Worm (Caenorhabditis elegans) whole organism, young adult: ENCODE data around the gene F42F12.4.

ENCODE experiments used
- B0019.2 ChIP-seq: fragments of 200-800 bp; sonication (Bioruptor generic); conservative IDR thresholded peaks from 2 replicates; pipeline ENCODE4 v1.3.6; 2022; ENCODE audit warnings: missing genetic modification reagents, missing genetic modification characterization, missing compliant biosample characterization
- B0261.1 ChIP-seq: sonication (generic microtip); optimal IDR thresholded peaks from 2 replicates; lab custom pipeline; 2016; ENCODE audit warnings: mild to moderate bottlenecking, missing genetic modification characterization, moderate library complexity, missing compliant biosample characterization
- C06A6.2 ChIP-seq: fragments of 200-800 bp; sonication (Bioruptor generic); conservative IDR thresholded peaks from 2 replicates; pipeline ENCODE4 v1.3.6; 2022; ENCODE audit warnings: missing genetic modification characterization, missing compliant biosample characterization
- F10E7.11 ChIP-seq: sonication (generic microtip); optimal IDR thresholded peaks from 2 replicates; lab custom pipeline; 2017; ENCODE audit warnings: mild to moderate bottlenecking, missing genetic modification characterization, moderate library complexity, missing compliant biosample characterization
- F22D6.2 ChIP-seq: sonication (generic microtip); optimal IDR thresholded peaks from 2 replicates; lab custom pipeline; 2016; ENCODE audit warnings: mild to moderate bottlenecking, missing genetic modification characterization, missing compliant biosample characterization
- F37B4.10 ChIP-seq: fragments of 200-800 bp; sonication (Bioruptor generic); IDR thresholded peaks from 2 replicates; pipeline ENCODE4 v1.3.6; 2022; ENCODE audit warnings: missing genetic modification characterization, missing compliant biosample characterization
- F49E8.2 ChIP-seq: sonication (generic microtip); optimal IDR thresholded peaks from 3 replicates; lab custom pipeline; 2017; ENCODE audit warnings: missing genetic modification characterization, mild to moderate bottlenecking, missing compliant biosample characterization, antibody characterized with exemption, moderate library complexity; ENCODE audit not compliant: insufficient read depth
- F52B5.7 ChIP-seq: sonication (generic microtip); optimal IDR thresholded peaks from 2 replicates; lab custom pipeline; 2016; ENCODE audit warnings: mild to moderate bottlenecking, missing genetic modification characterization, missing compliant biosample characterization
- F57C9.4 ChIP-seq: sonication (generic microtip); optimal IDR thresholded peaks from 2 replicates; lab custom pipeline; 2017; ENCODE audit warnings: mild to moderate bottlenecking, missing genetic modification characterization, missing compliant biosample characterization
- K11D2.4 ChIP-seq: fragments of 200-800 bp; sonication (Bioruptor generic); IDR thresholded peaks from 2 replicates; pipeline ENCODE4 v1.3.6; 2022; ENCODE audit warnings: missing genetic modification reagents, missing genetic modification characterization, missing compliant biosample characterization
- Y67H2A.10 ChIP-seq: fragments of 200-800 bp; sonication (Bioruptor generic); conservative IDR thresholded peaks from 2 replicates; pipeline ENCODE4 v1.3.6; 2022; ENCODE audit warnings: missing genetic modification reagents, missing genetic modification characterization, missing compliant biosample characterization
- attf-3 ChIP-seq: fragments of 200-800 bp; sonication (Bioruptor generic); conservative IDR thresholded peaks from 2 replicates; pipeline ENCODE4 v1.3.6; 2022; ENCODE audit warnings: missing genetic modification reagents, missing genetic modification characterization, missing compliant biosample characterization
- attf-5 ChIP-seq: fragments of 200-800 bp; sonication (Bioruptor generic); optimal IDR thresholded peaks from 2 replicates; lab custom pipeline; 2018; ENCODE audit warnings: mild to moderate bottlenecking, missing genetic modification characterization, missing compliant biosample characterization
- bed-1 ChIP-seq: fragments of 200-800 bp; sonication (Bioruptor generic); IDR thresholded peaks from 2 replicates; pipeline ENCODE4 v1.3.6; 2022; ENCODE audit warnings: missing genetic modification reagents, missing genetic modification characterization, missing compliant biosample characterization
- bed-2 ChIP-seq: fragments of 200-800 bp; sonication (Bioruptor generic); IDR thresholded peaks from 2 replicates; pipeline ENCODE4 v1.3.6; 2022; ENCODE audit warnings: missing genetic modification reagents, missing genetic modification characterization, missing compliant biosample characterization
- cebp-1 ChIP-seq, 2 experiments: fragments of 200-800 bp in 1 of 2; sonication (Bioruptor generic) in 1 of 2; sonication (generic microtip) in 1 of 2; IDR thresholded peaks in 1 of 2; optimal IDR thresholded peaks in 1 of 2; 2 replicates each; pipeline versions ENCODE4 v1.3.6 to Lab custom; 2017 to 2022; ENCODE audit warnings: missing compliant biosample characterization in 2 of 2, missing genetic modification characterization in 2 of 2, mild to moderate bottlenecking in 1 of 2, missing genetic modification reagents in 1 of 2, moderate library complexity in 1 of 2
- ceh-27 ChIP-seq: fragments of 200-800 bp; sonication (Bioruptor generic); optimal IDR thresholded peaks from 2 replicates; lab custom pipeline; 2018; ENCODE audit warnings: mild to moderate bottlenecking, missing genetic modification characterization, moderate library complexity, missing compliant biosample characterization
- ceh-58 ChIP-seq: fragments of 200-800 bp; sonication (Bioruptor generic); IDR thresholded peaks from 2 replicates; pipeline ENCODE4 v1.3.6; 2022; ENCODE audit warnings: missing genetic modification characterization, missing compliant biosample characterization
- chd-7 ChIP-seq: sonication (generic microtip); optimal IDR thresholded peaks from 2 replicates; lab custom pipeline; 2016; ENCODE audit warnings: mild to moderate bottlenecking, missing genetic modification characterization, moderate library complexity, missing compliant biosample characterization
- efl-1 ChIP-seq: fragments of 150-350 bp; optimal IDR thresholded peaks from 2 replicates; lab custom pipeline; 2014; ENCODE audit warnings: missing biosample characterization, missing genetic modification reagents, missing genetic modification characterization
- ekl-4 ChIP-seq: fragments of 200-800 bp; sonication (Bioruptor generic); IDR thresholded peaks from 2 replicates; pipeline ENCODE4 v1.3.6; 2022; ENCODE audit warnings: missing genetic modification reagents, missing genetic modification characterization, missing compliant biosample characterization
- fkh-3 ChIP-seq: sonication (generic microtip); optimal IDR thresholded peaks from 2 replicates; lab custom pipeline; 2016; ENCODE audit warnings: mild to moderate bottlenecking, missing genetic modification characterization, missing compliant biosample characterization
- hlh-12 ChIP-seq: sonication (generic microtip); optimal IDR thresholded peaks from 2 replicates; lab custom pipeline; 2016; ENCODE audit warnings: missing genetic modification characterization, missing compliant biosample characterization
- hmg-20 ChIP-seq: fragments of 200-800 bp; sonication (Bioruptor generic); IDR thresholded peaks from 2 replicates; pipeline ENCODE4 v1.3.6; 2022; ENCODE audit warnings: missing genetic modification reagents, missing genetic modification characterization, missing compliant biosample characterization
- let-526 ChIP-seq: fragments of 200-800 bp; sonication (Bioruptor generic); IDR thresholded peaks from 2 replicates; pipeline ENCODE4 v1.3.6; 2022; ENCODE audit warnings: missing genetic modification reagents, missing genetic modification characterization, missing compliant biosample characterization
- lin-26 ChIP-seq: fragments of 200-800 bp; sonication (Bioruptor generic); IDR thresholded peaks from 2 replicates; pipeline ENCODE4 v1.3.6; 2022; ENCODE audit warnings: missing genetic modification reagents, missing genetic modification characterization, missing compliant biosample characterization
- lir-1 ChIP-seq: fragments of 200-800 bp; sonication (Bioruptor generic); conservative IDR thresholded peaks from 2 replicates; pipeline ENCODE4 v1.3.6; 2022; ENCODE audit warnings: missing genetic modification reagents, missing genetic modification characterization, missing compliant biosample characterization
- madf-10 ChIP-seq: sonication (generic microtip); optimal IDR thresholded peaks from 2 replicates; lab custom pipeline; 2016; ENCODE audit warnings: mild to moderate bottlenecking, missing genetic modification characterization, missing compliant biosample characterization
- mxl-1 ChIP-seq: sonication (generic microtip); optimal IDR thresholded peaks from 2 replicates; lab custom pipeline; 2016; ENCODE audit warnings: missing genetic modification characterization, missing compliant biosample characterization
- nfya-1 ChIP-seq: sonication (generic microtip); optimal IDR thresholded peaks from 2 replicates; lab custom pipeline; 2017; ENCODE audit warnings: antibody characterized with exemption, missing compliant biosample characterization, missing genetic modification characterization, borderline replicate concordance; ENCODE audit not compliant: insufficient read depth
- nhr-80 ChIP-seq: sonication (generic microtip); optimal IDR thresholded peaks from 2 replicates; lab custom pipeline; 2016; ENCODE audit warnings: missing genetic modification characterization, missing compliant biosample characterization
- pbrm-1 ChIP-seq: fragments of 200-800 bp; sonication (Bioruptor generic); IDR thresholded peaks from 2 replicates; pipeline ENCODE4 v1.3.6; 2022; ENCODE audit warnings: missing genetic modification reagents, missing genetic modification characterization, missing compliant biosample characterization
- rcor-1 ChIP-seq: fragments of 200-800 bp; sonication (Bioruptor generic); IDR thresholded peaks from 2 replicates; pipeline ENCODE4 v1.3.6; 2022; ENCODE audit warnings: missing genetic modification reagents, missing genetic modification characterization, missing compliant biosample characterization
- rec-8 ChIP-seq, 2 experiments: sonication (generic microtip); optimal IDR thresholded peaks; 2 replicates each; lab custom pipeline; 2016; ENCODE audit warnings: mild to moderate bottlenecking in 2 of 2, missing genetic modification characterization in 2 of 2, missing genetic modification reagents in 2 of 2, missing genotype in 2 of 2, missing biosample characterization in 1 of 2, missing compliant biosample characterization in 1 of 2, moderate library complexity in 1 of 2
- rpc-1 ChIP-seq, 2 experiments: fragments of 150-350 bp in 1 of 2; sonication (generic microtip) in 1 of 2; optimal IDR thresholded peaks; 2 replicates each; lab custom pipeline; 2014 to 2018; ENCODE audit warnings: missing biosample characterization in 1 of 2, missing genetic modification characterization in 1 of 2, missing genetic modification reagents in 1 of 2, missing genotype in 1 of 2
- sea-2 ChIP-seq: fragments of 200-800 bp; sonication (Bioruptor generic); IDR thresholded peaks from 2 replicates; pipeline ENCODE4 v1.3.6; 2022; ENCODE audit warnings: missing genetic modification characterization, missing compliant biosample characterization
- snpc-1.3 ChIP-seq: sonication (generic microtip); optimal IDR thresholded peaks from 2 replicates; lab custom pipeline; 2017; ENCODE audit warnings: missing genetic modification characterization, mild to moderate bottlenecking, missing compliant biosample characterization, antibody characterized with exemption, moderate library complexity, missing genotype, missing genetic modification reagents; ENCODE audit not compliant: insufficient read depth
- snpc-4 ChIP-seq, 5 experiments: fragments of 150-350 bp in 1 of 5; sonication (generic microtip) in 4 of 5; optimal IDR thresholded peaks; 2 replicates each; lab custom pipeline; 2014 to 2018; ENCODE audit warnings: missing genetic modification characterization in 5 of 5, missing biosample characterization in 3 of 5, antibody characterized with exemption in 2 of 5, mild to moderate bottlenecking in 2 of 5, missing compliant biosample characterization in 2 of 5, missing genotype in 2 of 5, moderate library complexity in 2 of 5, missing genetic modification reagents in 1 of 5
- tbp1 ChIP-seq: fragments of 200-800 bp; sonication (Bioruptor generic); optimal IDR thresholded peaks from 2 replicates; lab custom pipeline; 2018; ENCODE audit warnings: mild to moderate bottlenecking, missing genetic modification characterization, missing compliant biosample characterization
- unc-62 ChIP-seq: fragments of 150-350 bp; optimal IDR thresholded peaks from 2 replicates; lab custom pipeline; 2014; ENCODE audit warnings: missing biosample characterization, missing genetic modification reagents, missing genetic modification characterization
- zim-3 ChIP-seq: sonication (generic microtip); optimal IDR thresholded peaks from 2 replicates; lab custom pipeline; 2017; ENCODE audit warnings: mild to moderate bottlenecking, missing genetic modification characterization, moderate library complexity, missing compliant biosample characterization
- ztf-26 ChIP-seq: sonication (generic microtip); optimal IDR thresholded peaks from 2 replicates; lab custom pipeline; 2017; ENCODE audit warnings: missing genetic modification characterization, missing compliant biosample characterization
- ztf-3 ChIP-seq: fragments of 200-800 bp; sonication (Bioruptor generic); optimal IDR thresholded peaks from 2 replicates; lab custom pipeline; 2018; ENCODE audit warnings: mild to moderate bottlenecking, missing genetic modification characterization, missing compliant biosample characterization
- ztf-6 ChIP-seq: fragments of 200-800 bp; sonication (Bioruptor generic); IDR thresholded peaks from 2 replicates; pipeline ENCODE4 v1.3.6; 2022; ENCODE audit warnings: missing genetic modification reagents, missing genetic modification characterization, missing compliant biosample characterization

F42F12.4 gene

ce11 chrX:12352872-12353271 is at the start of gene F42F12.4:
Gene F42F12.4 (minus strand): TSS chrX:12352947.
- TF ChIP-seq attf-3 (GFP tag; lab: Robert Waterston, UW) (no peak), nhr-80 (tag; lab: Kevin White, UChicago) (peak; percentile 39)

DNA sequence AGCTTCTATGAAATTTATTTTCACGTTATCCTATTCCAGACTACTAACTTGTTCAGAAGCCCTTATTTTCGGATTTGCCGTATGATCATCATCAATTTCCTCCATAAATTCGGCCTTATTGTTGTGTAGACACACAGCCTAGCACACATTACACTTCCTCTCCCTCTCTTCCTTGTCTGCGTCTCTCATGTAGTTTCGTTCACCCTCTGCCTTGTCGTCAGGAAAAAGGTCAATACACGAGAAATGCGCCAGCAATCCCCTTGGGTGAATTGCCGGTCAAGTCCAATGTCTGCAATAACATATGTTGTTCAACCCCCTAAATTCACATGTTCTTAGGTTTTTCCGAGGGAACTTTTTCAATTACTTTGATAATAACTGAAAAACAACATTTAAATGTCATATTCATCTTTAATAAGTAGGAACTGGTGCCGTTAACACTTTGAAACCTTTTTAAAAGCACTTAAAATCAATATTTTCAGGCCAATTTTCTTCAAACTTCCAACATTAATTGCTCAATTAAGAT is 41.1 kb upstream of the F42F12.4 start, which contains the start of gene F17E5.2:
F17E5.2 (plus strand) TSS at position 473 of the 523 bp plus-strand sequence.
- TF ChIP-seq fkh-3 (tag; lab: Kevin White, UChicago) (no peak), let-526 (GFP tag; lab: Robert Waterston, UW) (peak; percentile 47; the same call in 1 of the 2 replicates), F10E7.11 (tag; lab: Kevin White, UChicago) (no peak), tbp1 (GFP tag; lab: Kevin White, UChicago) (peak; percentile 64), snpc-1.3 (tag; lab: Kevin White, UChicago) (no peak), cebp-1 (GFP tag; IDR thresholded peaks at IDR 0.05; lab: Robert Waterston, UW) (0 out of 2 replicates have a peak, but pooled peaks have one; percentile 10), cebp-1 (tag; optimal IDR thresholded peaks at IDR 0.05; lab: Kevin White, UChicago) (no peak), zim-3 (no peak), ztf-3 (GFP tag; lab: Kevin White, UChicago) (no peak), rpc-1 (optimal IDR thresholded peaks at IDR 0.05; lab: Kevin White, UChicago) (no peak), rpc-1 (tag; optimal IDR thresholded peaks at IDR 0.05; lab: Kevin White, UChicago) (no peak), K11D2.4 (GFP tag; lab: Robert Waterston, UW) (peak; percentile 90), snpc-4 (GFP tag; optimal IDR thresholded peaks at IDR 0.05; lab: Kevin White, UChicago) (no peak), snpc-4 (tag; optimal IDR thresholded peaks at IDR 0.05; lab: Kevin White, UChicago) (peak in 2 of 4 experiments; percentile 51 to 80), ekl-4 (GFP tag; lab: Robert Waterston, UW) (no peak), B0019.2 (GFP tag; lab: Robert Waterston, UW) (no peak), attf-3 (GFP tag; lab: Robert Waterston, UW) (0 out of 2 replicates have a peak, but pooled peaks have one; percentile 32), C06A6.2 (GFP tag; lab: Robert Waterston, UW) (peak; percentile 70), hlh-12 (tag; lab: Kevin White, UChicago) (no peak), chd-7 (tag; lab: Kevin White, UChicago) (no peak), lir-1 (GFP tag; lab: Robert Waterston, UW) (peak; percentile 49; the same call in 1 of the 2 replicates), hmg-20 (GFP tag; lab: Robert Waterston, UW) (0 out of 2 replicates have a peak, but pooled peaks have one; percentile 14), sea-2 (GFP tag; lab: Robert Waterston, UW) (no peak), rec-8 (tag; optimal IDR thresholded peaks at IDR 0.05; lab: Kevin White, UChicago) (no peak), bed-1 (GFP tag; lab: Robert Waterston, UW) (no peak), ztf-26 (tag; lab: Kevin White, UChicago) (peak; percentile 77), F37B4.10 (GFP tag; lab: Robert Waterston, UW) (no peak), pbrm-1 (GFP tag; lab: Robert Waterston, UW) (peak; percentile 86), attf-5 (GFP tag; lab: Kevin White, UChicago) (peak; percentile 86), ceh-58 (GFP tag; lab: Robert Waterston, UW) (no peak), lin-26 (GFP tag; lab: Robert Waterston, UW) (no peak; the same call in 1 of the 2 replicates), madf-10 (tag; lab: Kevin White, UChicago) (peak; percentile 62), F57C9.4 (tag; lab: Kevin White, UChicago) (no peak), nhr-80 (tag; lab: Kevin White, UChicago) (peak; percentile 94), efl-1 (GFP tag; lab: Kevin White, UChicago) (no peak), unc-62 (GFP tag; lab: Kevin White, UChicago) (no peak), B0261.1 (tag; lab: Kevin White, UChicago) (peak; percentile 32), rcor-1 (no peak), F22D6.2 (tag; lab: Kevin White, UChicago) (no peak), ceh-27 (GFP tag; lab: Kevin White, UChicago) (peak; percentile 93), nfya-1 (no peak), ztf-6 (GFP tag; lab: Robert Waterston, UW) (0 out of 2 replicates have a peak, but pooled peaks have one; percentile 5), Y67H2A.10 (GFP tag; lab: Robert Waterston, UW) (no peak), F52B5.7 (tag; lab: Kevin White, UChicago) (no peak), F49E8.2 (tag; lab: Kevin White, UChicago) (no peak), mxl-1 (no peak), bed-2 (GFP tag; lab: Robert Waterston, UW) (no peak)
